Fruit fly (Drosophila melanogaster): ENCODE measurements around the gene Zaf1.

Gene Zaf1

DNA sequence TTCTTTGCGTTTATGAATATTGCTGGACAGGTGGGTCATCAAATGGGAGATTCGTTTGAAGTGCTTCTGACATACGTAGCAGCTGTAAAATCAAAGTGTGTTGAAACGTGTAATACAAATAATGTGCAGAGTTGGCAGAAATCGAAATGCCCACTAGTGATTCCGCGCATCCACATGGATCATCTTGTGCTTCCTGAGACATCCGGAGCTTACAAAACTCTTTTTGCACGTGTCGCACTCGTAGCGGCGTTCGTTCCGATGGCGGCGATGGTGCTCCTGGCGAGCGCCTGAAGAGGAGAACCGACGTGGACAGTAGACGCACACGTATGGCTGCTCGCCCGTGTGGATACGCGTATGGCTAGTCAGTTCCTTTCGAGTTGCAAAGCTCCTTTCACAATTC lies at the start of gene Zaf1:
Zaf1 (minus strand) TSS at position 101 of the 400 bp plus-strand sequence.
- no peak for TF ChIP-seq CG8478 (optimal IDR thresholded peaks at IDR 0.05)
- no peak for TF ChIP-seq psq (optimal IDR thresholded peaks at IDR 0.05)
- no peak for TF ChIP-seq pan (optimal IDR thresholded peaks at IDR 0.05)
- no peak for TF ChIP-seq usp (GFP tag; optimal IDR thresholded peaks at IDR 0.05)
- no peak for TF ChIP-seq Dll (optimal IDR thresholded peaks at IDR 0.05)
- no peak for TF ChIP-seq EcR (GFP tag; optimal IDR thresholded peaks at IDR 0.05)

DNA sequence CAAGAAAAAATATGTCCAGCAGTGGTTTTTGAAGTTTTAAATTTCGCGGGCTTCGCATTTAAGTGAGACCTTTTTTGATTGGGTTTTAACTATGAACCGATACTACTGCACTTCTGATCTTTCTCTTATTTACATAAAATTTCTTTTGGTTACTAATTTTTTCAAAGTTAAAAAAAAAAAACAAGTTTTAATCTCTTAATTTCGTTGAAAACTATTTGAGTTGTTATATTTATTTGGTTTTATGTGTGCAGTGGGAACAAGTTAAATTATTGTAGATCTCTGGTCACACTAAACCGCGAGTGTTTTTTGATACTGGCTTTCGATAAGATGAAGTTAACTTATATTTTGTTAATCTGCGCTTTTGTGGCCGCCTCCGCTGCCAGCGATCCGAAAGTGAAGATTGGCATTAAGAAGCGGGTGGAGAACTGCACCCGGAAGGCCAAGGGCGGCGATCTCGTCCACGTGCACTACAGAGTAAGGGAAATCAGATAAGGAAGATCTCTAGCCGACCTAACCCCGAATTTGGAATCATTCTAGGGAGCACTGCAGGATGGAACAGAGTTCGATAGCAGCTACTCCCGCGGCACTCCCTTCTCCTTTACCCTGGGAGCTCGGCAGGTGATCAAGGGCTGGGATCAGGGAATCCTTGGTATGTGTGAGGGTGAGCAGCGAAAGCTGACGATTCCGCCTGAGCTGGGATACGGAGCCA lies 48.7 kb upstream of the Zaf1 start, which contains the start of gene CG14715:
CG14715 (plus strand) TSS at position 267 of the 709 bp plus-strand sequence.
- no peak for TF ChIP-seq Dll (optimal IDR thresholded peaks at IDR 0.05)
- no peak for TF ChIP-seq EcR (GFP tag; optimal IDR thresholded peaks at IDR 0.05)
- no peak for TF ChIP-seq CG8478 (optimal IDR thresholded peaks at IDR 0.05)
- TF ChIP-seq pan (optimal IDR thresholded peaks at IDR 0.05) = no peak
- TF ChIP-seq usp (GFP tag; optimal IDR thresholded peaks at IDR 0.05) = no peak
- TF ChIP-seq psq (optimal IDR thresholded peaks at IDR 0.05) = no peak

DNA sequence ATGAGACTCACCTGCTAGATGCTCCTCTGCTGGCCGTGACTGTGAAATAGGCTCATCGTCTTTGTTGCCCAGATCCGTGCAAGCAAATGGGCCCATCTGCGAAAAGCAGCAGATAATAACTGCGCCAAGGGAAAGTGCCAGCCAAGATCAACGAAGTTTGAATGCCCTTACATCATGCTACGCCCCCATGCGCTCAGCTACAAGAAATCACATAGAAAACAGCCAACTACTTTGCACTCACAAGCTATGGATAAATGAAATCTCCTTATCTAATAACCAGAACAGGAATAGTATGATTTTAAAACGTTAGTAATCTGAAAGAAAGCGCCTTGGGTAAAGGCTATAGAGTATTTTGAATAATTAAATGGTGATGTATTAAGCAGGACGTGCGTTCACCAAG lies 46.3 kb upstream of the Zaf1 start:
- TF ChIP-seq pan (optimal IDR thresholded peaks at IDR 0.05) (no peak), EcR (GFP tag; optimal IDR thresholded peaks at IDR 0.05) (no peak), Dll (optimal IDR thresholded peaks at IDR 0.05) (no peak), usp (GFP tag; optimal IDR thresholded peaks at IDR 0.05) (no peak), psq (optimal IDR thresholded peaks at IDR 0.05) (no peak), CG8478 (optimal IDR thresholded peaks at IDR 0.05) (no peak)

DNA sequence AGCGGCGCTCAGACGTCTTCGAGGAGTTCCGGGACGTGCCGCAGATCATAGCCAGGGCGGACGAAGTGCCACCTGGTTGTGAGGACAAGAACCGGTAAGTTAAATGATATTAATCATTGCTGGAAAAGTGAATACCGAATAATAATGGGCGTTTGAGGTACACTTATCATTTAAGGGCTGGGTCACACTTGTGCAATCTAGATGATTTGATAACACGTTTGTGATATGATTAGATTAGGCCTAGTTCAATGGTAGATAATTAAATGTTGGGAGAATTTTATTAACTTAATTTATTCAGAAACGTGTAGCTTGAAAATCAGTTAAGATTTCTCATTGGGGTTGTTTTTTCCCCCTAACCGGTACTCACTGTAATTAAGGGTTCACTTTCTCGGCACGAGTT lies 45.4 kb upstream of the Zaf1 start:
- TF ChIP-seq Dll (optimal IDR thresholded peaks at IDR 0.05) (no peak), usp (GFP tag; optimal IDR thresholded peaks at IDR 0.05) (no peak), psq (optimal IDR thresholded peaks at IDR 0.05) (no peak), EcR (GFP tag; optimal IDR thresholded peaks at IDR 0.05) (no peak), pan (optimal IDR thresholded peaks at IDR 0.05) (no peak), CG8478 (optimal IDR thresholded peaks at IDR 0.05) (no peak)

DNA sequence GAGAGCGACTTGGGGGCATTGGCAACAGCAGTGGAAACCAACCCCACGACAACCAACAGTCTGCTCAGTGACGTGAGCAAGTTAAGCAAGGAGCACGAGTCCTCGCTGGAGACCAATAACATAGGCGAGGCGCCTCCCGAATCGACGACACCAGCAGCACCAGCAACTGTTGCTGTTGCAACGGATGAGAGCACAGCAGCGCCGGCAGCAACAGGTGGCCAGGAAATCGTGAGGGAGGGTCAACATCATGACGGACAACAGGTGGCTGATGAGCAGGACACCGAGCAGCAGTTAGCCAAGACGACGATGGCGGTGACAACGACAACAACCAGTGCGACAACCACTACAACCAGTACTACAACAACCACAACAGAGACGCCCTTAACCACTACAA lies 44.5 kb upstream of the Zaf1 start:
- TF ChIP-seq psq (optimal IDR thresholded peaks at IDR 0.05) (no peak), CG8478 (optimal IDR thresholded peaks at IDR 0.05) (no peak), Dll (optimal IDR thresholded peaks at IDR 0.05) (no peak), pan (optimal IDR thresholded peaks at IDR 0.05) (no peak), EcR (GFP tag; optimal IDR thresholded peaks at IDR 0.05) (no peak), usp (GFP tag; optimal IDR thresholded peaks at IDR 0.05) (no peak)

DNA sequence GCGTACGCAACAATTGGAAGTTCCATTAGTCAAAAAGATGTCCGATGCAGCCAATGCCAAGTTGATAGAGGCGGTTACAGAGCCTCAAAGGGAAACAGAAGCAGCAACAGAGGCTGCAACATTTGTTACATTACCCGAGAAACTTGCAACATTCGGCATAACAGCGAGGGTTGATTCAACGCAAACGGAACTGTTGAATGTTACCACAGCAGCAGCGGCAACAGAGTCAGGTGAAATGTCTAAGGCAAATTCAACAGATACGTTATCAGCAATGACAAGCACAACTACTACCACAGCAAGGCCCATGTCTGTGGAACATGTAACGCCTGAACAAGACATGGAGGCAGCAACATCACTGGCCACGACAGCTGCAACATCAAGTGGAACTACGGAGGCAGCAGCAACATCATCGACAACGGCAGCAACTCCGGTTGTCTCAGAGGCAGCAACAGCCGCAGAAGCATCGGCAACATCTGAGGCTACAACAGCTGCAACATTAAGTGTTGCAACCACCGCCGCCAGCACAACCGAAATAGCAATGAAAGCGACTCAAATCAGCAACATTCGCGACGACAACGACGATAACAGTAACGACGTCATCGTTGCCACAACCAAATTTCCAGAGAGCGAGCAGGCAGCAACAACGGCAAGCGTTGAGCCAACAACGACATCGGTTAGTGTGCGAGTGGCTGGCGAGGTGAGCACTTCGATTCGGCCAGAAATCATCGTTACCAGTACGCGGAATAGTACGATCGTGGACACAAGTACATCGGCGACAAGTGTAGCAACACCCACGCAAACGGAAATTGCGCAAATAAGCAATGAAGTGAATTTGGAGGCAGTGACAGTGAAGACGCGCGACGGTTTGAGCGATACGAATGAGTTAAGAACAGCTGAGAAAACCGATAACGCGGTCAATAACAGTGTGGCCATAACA lies 43.8 kb upstream of the Zaf1 start:
- no peak for TF ChIP-seq Dll (optimal IDR thresholded peaks at IDR 0.05)
- no peak for TF ChIP-seq psq (optimal IDR thresholded peaks at IDR 0.05)
- no peak for TF ChIP-seq EcR (GFP tag; optimal IDR thresholded peaks at IDR 0.05)
- no peak for TF ChIP-seq usp (GFP tag; optimal IDR thresholded peaks at IDR 0.05)
- TF ChIP-seq pan (optimal IDR thresholded peaks at IDR 0.05) = no peak
- TF ChIP-seq CG8478 (optimal IDR thresholded peaks at IDR 0.05) = no peak

DNA sequence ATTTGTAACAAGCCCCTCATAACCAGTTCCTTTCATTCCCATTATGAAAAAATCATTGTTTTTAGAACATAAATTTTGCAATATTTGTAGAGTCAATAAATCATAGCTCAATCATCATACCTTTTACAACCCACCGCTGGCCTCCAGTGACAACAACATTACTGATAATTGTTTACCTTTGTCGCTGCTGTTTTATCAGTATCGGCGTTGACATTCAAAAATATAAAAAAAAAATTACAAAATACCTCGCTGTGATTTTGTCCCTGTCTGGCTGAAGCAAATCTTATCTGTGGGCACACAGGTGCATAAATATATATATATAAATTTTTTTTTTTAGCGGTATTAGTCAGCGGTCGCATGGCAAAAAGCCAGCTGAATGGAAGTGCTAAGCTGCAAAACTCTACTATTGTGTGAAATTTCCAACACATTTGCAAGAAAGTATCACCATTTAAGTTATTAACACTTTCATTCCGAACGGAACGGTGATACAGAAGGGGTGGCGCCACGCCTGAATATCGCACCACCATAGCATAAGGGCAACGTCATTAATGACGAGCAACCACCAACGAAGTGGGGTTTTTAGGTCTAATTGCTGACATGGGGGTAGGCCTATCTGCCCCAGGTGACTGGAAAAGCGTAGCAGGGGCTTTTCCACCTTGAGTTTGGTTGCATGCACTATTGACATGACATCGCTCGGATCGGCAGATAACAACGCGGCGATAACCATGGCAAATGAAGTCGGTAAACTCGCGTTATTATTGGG lies 40.7 kb upstream of the Zaf1 start:
- TF ChIP-seq psq (optimal IDR thresholded peaks at IDR 0.05) = no peak
- TF ChIP-seq usp (GFP tag; optimal IDR thresholded peaks at IDR 0.05) = no peak
- no peak for TF ChIP-seq CG8478 (optimal IDR thresholded peaks at IDR 0.05)
- TF ChIP-seq pan (optimal IDR thresholded peaks at IDR 0.05) = no peak
- TF ChIP-seq EcR (GFP tag; optimal IDR thresholded peaks at IDR 0.05) = no peak
- no peak for TF ChIP-seq Dll (optimal IDR thresholded peaks at IDR 0.05)

DNA sequence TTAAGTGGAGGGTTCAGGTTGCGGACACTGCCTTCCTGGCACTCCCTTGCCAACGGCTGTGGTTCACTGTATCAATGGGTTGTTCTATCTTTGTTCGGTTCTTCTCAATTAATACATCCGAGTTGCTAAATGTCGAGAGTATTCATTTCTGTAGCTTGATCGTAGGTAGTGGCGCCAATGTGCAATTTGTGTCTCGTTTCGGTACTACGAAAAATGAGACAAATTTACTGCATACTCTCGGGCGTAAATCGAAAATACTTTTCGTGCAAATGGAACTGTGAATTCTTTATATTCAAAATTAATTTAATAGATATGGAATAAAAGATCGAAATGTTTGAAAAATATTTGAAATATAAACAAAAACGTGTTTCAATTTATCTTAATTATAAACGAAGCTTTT lies 40.1 kb upstream of the Zaf1 start:
- no peak for TF ChIP-seq pan (optimal IDR thresholded peaks at IDR 0.05)
- no peak for TF ChIP-seq Dll (optimal IDR thresholded peaks at IDR 0.05)
- no peak for TF ChIP-seq EcR (GFP tag; optimal IDR thresholded peaks at IDR 0.05)
- no peak for TF ChIP-seq psq (optimal IDR thresholded peaks at IDR 0.05)
- TF ChIP-seq CG8478 (optimal IDR thresholded peaks at IDR 0.05) = no peak
- no peak for TF ChIP-seq usp (GFP tag; optimal IDR thresholded peaks at IDR 0.05)

DNA sequence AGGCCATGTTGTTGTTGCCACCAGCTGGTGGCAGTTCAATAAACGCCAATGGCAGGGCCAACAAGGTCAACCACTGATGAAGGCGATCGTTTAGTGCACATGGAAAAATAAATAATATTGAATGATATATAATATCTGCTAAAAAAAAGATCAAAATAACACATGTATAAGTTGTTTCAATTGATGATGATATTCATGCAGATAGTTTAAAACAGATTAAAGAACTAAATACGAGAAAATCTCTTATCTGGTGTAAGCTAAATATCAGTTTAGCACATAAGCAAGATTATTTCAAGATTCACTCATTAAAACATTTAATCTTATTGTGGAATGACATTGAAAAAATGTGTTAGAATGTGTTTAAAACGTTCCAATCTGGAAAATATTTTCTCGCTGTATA lies 38.0 kb upstream of the Zaf1 start:
- TF ChIP-seq CG8478 (optimal IDR thresholded peaks at IDR 0.05) (no peak), pan (optimal IDR thresholded peaks at IDR 0.05) (no peak), psq (optimal IDR thresholded peaks at IDR 0.05) (no peak), Dll (optimal IDR thresholded peaks at IDR 0.05) (no peak), EcR (GFP tag; optimal IDR thresholded peaks at IDR 0.05) (no peak), usp (GFP tag; optimal IDR thresholded peaks at IDR 0.05) (no peak)

DNA sequence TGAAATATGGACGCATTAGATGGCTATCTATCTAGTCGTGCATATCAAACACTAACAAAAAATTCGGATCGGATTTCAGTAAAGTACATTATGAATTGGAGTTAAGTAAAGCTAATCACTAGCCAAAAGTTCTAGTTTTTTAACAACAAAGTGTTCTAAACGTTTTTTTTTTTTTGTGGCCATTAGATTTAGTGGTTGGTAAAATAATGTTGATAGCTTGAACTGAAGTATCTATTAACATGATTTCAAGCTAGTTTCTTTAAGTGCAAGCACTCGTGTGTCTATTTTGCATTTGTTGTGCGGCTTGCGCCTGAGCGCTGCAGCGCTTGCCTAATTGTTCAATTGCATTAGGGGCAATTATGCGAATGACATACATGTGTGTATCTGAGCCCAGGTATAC lies 37.2 kb upstream of the Zaf1 start:
- no peak for TF ChIP-seq Dll (optimal IDR thresholded peaks at IDR 0.05)
- no peak for TF ChIP-seq CG8478 (optimal IDR thresholded peaks at IDR 0.05)
- TF ChIP-seq pan (optimal IDR thresholded peaks at IDR 0.05) = no peak
- no peak for TF ChIP-seq EcR (GFP tag; optimal IDR thresholded peaks at IDR 0.05)
- no peak for TF ChIP-seq usp (GFP tag; optimal IDR thresholded peaks at IDR 0.05)
- no peak for TF ChIP-seq psq (optimal IDR thresholded peaks at IDR 0.05)

DNA sequence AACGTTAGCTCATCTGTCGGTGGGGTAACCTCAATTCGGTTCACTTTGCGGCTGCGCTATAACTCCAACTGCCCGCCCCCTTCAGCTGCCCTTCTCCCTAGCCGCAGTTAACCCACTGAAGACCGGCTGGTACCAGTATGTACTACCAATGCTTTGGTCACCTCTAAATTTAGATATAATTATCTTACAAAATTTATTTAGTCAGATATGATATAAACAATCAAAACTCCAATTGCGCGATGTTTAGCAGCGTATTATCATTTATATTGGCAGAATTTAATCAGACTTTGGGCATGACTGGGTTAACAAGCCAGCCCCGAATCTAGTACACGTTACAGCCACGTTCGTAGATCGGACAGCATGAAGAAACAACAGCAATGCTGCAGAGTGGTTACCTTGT lies 36.3 kb upstream of the Zaf1 start:
- TF ChIP-seq EcR (GFP tag; optimal IDR thresholded peaks at IDR 0.05) = no peak
- no peak for TF ChIP-seq psq (optimal IDR thresholded peaks at IDR 0.05)
- TF ChIP-seq Dll (optimal IDR thresholded peaks at IDR 0.05) = no peak
- no peak for TF ChIP-seq usp (GFP tag; optimal IDR thresholded peaks at IDR 0.05)
- no peak for TF ChIP-seq CG8478 (optimal IDR thresholded peaks at IDR 0.05)
- TF ChIP-seq pan (optimal IDR thresholded peaks at IDR 0.05) = no peak
